Worm (Caenorhabditis elegans): ENCODE measurements around the gene C45G7.4.

The C45G7.4 gene

ce11 chrIV:2399420-2399819 lies 33.4 kb upstream of the C45G7.4 start, which contains the start of gene Y38F2AR.10:
Y38F2AR.10 (minus strand) TSS chrIV:2399520.
- peak; percentile 22 for TF ChIP-seq ceh-48 (tag; optimal IDR thresholded peaks at IDR 0.05)
- TF ChIP-seq F13H6.1 (tag; optimal IDR thresholded peaks at IDR 0.05): no peak
- TF ChIP-seq unc-42 (tag; optimal IDR thresholded peaks at IDR 0.05): no peak

- peak; percentile 2 for TF ChIP-seq ceh-48 (tag; optimal IDR thresholded peaks at IDR 0.05)
- no peak for TF ChIP-seq sdc-2 (tag; optimal IDR thresholded peaks at IDR 0.05)
Measured at ce11 chrIV:2400651-2401050, 32.1 kb upstream of the C45G7.4 start.

ce11 chrIV:2403374-2403773 lies 29.4 kb upstream of the C45G7.4 start:
- peak; percentile 100 for TF ChIP-seq dve-1 (tag; optimal IDR thresholded peaks at IDR 0.05)
- no peak for TF ChIP-seq gmeb-2 (tag; optimal IDR thresholded peaks at IDR 0.05)

- no peak for TF ChIP-seq hlh-8 (tag; optimal IDR thresholded peaks at IDR 0.05)
- no peak for TF ChIP-seq elt-2 (tag; optimal IDR thresholded peaks at IDR 0.05)
- no peak for TF ChIP-seq pha-2 (tag; optimal IDR thresholded peaks at IDR 0.05)
- no peak for TF ChIP-seq ceh-18 (tag; optimal IDR thresholded peaks at IDR 0.05)
- no peak for TF ChIP-seq elt-4 (tag; optimal IDR thresholded peaks at IDR 0.05)
- no peak for TF ChIP-seq T23F11.4 (GFP tag; optimal IDR thresholded peaks at IDR 0.05)
- TF ChIP-seq fkh-6 (tag; optimal IDR thresholded peaks at IDR 0.05): no peak
- TF ChIP-seq tbx-7 (tag; optimal IDR thresholded peaks at IDR 0.05): no peak
- TF ChIP-seq unc-86 (tag; optimal IDR thresholded peaks at IDR 0.05): no peak
- TF ChIP-seq ahr-1 (tag; optimal IDR thresholded peaks at IDR 0.05): no peak
- no peak for TF ChIP-seq dmd-4 (tag; optimal IDR thresholded peaks at IDR 0.05; ENCODE audit: borderline replicate concordance)
- no peak for TF ChIP-seq ceh-22 (tag; optimal IDR thresholded peaks at IDR 0.05)
- TF ChIP-seq ceh-34 (tag; optimal IDR thresholded peaks at IDR 0.05): no peak
- TF ChIP-seq syd-9 (tag; optimal IDR thresholded peaks at IDR 0.05): no peak
Measured at ce11 chrIV:2407704-2408103, 25.1 kb upstream of the C45G7.4 start.

- TF ChIP-seq pat-9 (tag; optimal IDR thresholded peaks at IDR 0.05) (peak; percentile 76), fkh-10 (GFP tag; optimal IDR thresholded peaks at IDR 0.05) (peak; percentile 65), ets-4 (tag; optimal IDR thresholded peaks at IDR 0.05) (peak; percentile 43), ceh-14 (tag; optimal IDR thresholded peaks at IDR 0.05) (peak; percentile 89), tbx-2 (tag; optimal IDR thresholded peaks at IDR 0.05) (peak; percentile 94), sdc-2 (tag; optimal IDR thresholded peaks at IDR 0.05) (peak; percentile 80), hlh-15 (tag; optimal IDR thresholded peaks at IDR 0.05) (peak; percentile 72), ceh-34 (tag; optimal IDR thresholded peaks at IDR 0.05) (peak; percentile 89), fax-1 (tag; optimal IDR thresholded peaks at IDR 0.05) (peak; percentile 81), K02D7.2 (tag; optimal IDR thresholded peaks at IDR 0.05) (peak; percentile 83), ztf-16 (tag; optimal IDR thresholded peaks at IDR 0.05) (peak; percentile 85), ceh-30 (tag; optimal IDR thresholded peaks at IDR 0.05) (peak; percentile 83), Y22D7AL.16 (tag; optimal IDR thresholded peaks at IDR 0.05) (peak; percentile 76), gmeb-2 (tag; optimal IDR thresholded peaks at IDR 0.05) (peak; percentile 85), ceh-48 (tag; optimal IDR thresholded peaks at IDR 0.05) (peak; percentile 70), pha-2 (tag; optimal IDR thresholded peaks at IDR 0.05) (peak; percentile 89), ceh-9 (tag; optimal IDR thresholded peaks at IDR 0.05) (peak; percentile 1), unc-86 (tag; optimal IDR thresholded peaks at IDR 0.05) (peak; percentile 87), ama-1 (optimal IDR thresholded peaks at IDR 0.05) (no peak), zip-5 (tag; optimal IDR thresholded peaks at IDR 0.05) (peak; percentile 56), unc-3 (GFP tag; conservative IDR thresholded peaks at IDR 0.05) (peak; percentile 85), unc-3 (tag; optimal IDR thresholded peaks at IDR 0.05) (peak; percentile 79), ref-2 (tag; optimal IDR thresholded peaks at IDR 0.05) (peak; percentile 91), hlh-6 (tag; optimal IDR thresholded peaks at IDR 0.05) (peak; percentile 93), sox-4 (tag; optimal IDR thresholded peaks at IDR 0.05) (peak; percentile 81), T23F11.4 (GFP tag; optimal IDR thresholded peaks at IDR 0.05) (peak; percentile 80), tbx-7 (tag; optimal IDR thresholded peaks at IDR 0.05) (peak; percentile 61), hlh-30 (tag; optimal IDR thresholded peaks at IDR 0.05; ENCODE audit: insufficient read depth) (peak; percentile 84), ceh-6 (GFP tag; optimal IDR thresholded peaks at IDR 0.05) (peak; percentile 86), rnt-1 (tag; optimal IDR thresholded peaks at IDR 0.05) (peak; percentile 87), ceh-45 (GFP tag; IDR thresholded peaks at IDR 0.05) (peak; percentile 80; the same call in 1 of the 2 replicates), ceh-22 (tag; optimal IDR thresholded peaks at IDR 0.05) (peak; percentile 61), odd-2 (tag; optimal IDR thresholded peaks at IDR 0.05) (peak; percentile 72), dmd-4 (tag; optimal IDR thresholded peaks at IDR 0.05; ENCODE audit: borderline replicate concordance) (peak; percentile 80), elt-4 (tag; optimal IDR thresholded peaks at IDR 0.05) (no peak), nhr-11 (tag; optimal IDR thresholded peaks at IDR 0.05) (no peak)
Measured at ce11 chrIV:2408437-2408836, 24.4 kb upstream of the C45G7.4 start.

Data from whole organism, late embryonic.